Worm (Caenorhabditis elegans): ENCODE results near the gene K02F6.5.

DNA sequence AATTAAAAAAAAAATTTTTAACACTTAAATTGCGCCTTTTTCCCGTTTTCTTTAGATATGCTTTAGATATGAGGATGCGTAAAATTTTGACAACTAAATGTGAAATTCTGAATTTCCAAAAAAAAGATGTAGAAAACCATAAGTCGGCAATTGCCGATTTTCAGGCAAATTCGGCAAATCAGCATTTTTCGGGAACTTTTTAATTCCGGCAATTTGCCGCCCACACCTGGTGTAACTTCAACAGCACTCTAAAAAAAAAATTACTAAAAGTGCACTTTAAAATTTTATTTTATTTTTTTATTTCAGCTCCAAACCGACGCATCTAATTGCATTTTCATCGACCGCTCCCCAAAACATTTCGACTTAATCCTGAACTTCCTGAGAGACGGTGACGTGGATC is 4.1 kb upstream of the K02F6.5 start, which contains the start of gene K02F6.6:
- TF ChIP-seq mep-1 (tag; optimal IDR thresholded peaks at IDR 0.05) (no peak), snu-23 (GFP tag; optimal IDR thresholded peaks at IDR 0.05) (no peak), fos-1 (tag; optimal IDR thresholded peaks at IDR 0.05) (no peak), nhr-71 (tag; optimal IDR thresholded peaks at IDR 0.05) (no peak)

Measured in whole organism, L1 larva.